Worm (Caenorhabditis elegans) whole organism, mixed stage, embryonic: ENCODE data around the gene C17B7.9.

Source experiments
- M03D4.4 ChIP-seq: sonication (generic microtip); optimal IDR thresholded peaks from 2 replicates; lab custom pipeline; 2017; ENCODE audit warnings: mild to moderate bottlenecking, missing genetic modification characterization, missing compliant biosample characterization
- bed-3 ChIP-seq: fragments of 200-800 bp; sonication (Bioruptor generic); optimal IDR thresholded peaks from 3 replicates; lab custom pipeline; 2018; ENCODE audit warnings: mild to moderate bottlenecking, missing genetic modification characterization, moderate library complexity, missing compliant biosample characterization
- blmp-1 ChIP-seq: fragments of 150-350 bp; optimal IDR thresholded peaks from 2 replicates; lab custom pipeline; 2014; ENCODE audit warnings: missing biosample characterization, missing genetic modification characterization
- ceh-39 ChIP-seq: fragments of 150-350 bp; optimal IDR thresholded peaks from 2 replicates; lab custom pipeline; 2014; ENCODE audit warnings: missing biosample characterization, missing genetic modification characterization
- ceh-43 ChIP-seq: fragments of 200-800 bp; sonication (Bioruptor generic); optimal IDR thresholded peaks from 2 replicates; lab custom pipeline; 2018; ENCODE audit warnings: mild to moderate bottlenecking, missing genetic modification characterization, moderate library complexity, missing compliant biosample characterization
- ceh-83 ChIP-seq: fragments of 200-800 bp; sonication (Bioruptor generic); optimal IDR thresholded peaks from 2 replicates; lab custom pipeline; 2018; ENCODE audit warnings: mild to moderate bottlenecking, missing genetic modification characterization, missing compliant biosample characterization
- ces-1 ChIP-seq: fragments of 150-350 bp; optimal IDR thresholded peaks from 2 replicates; lab custom pipeline; 2014; ENCODE audit warnings: missing biosample characterization, missing genetic modification reagents, missing genetic modification characterization
- cnd-1 ChIP-seq: fragments of 200-800 bp; sonication (Bioruptor generic); optimal IDR thresholded peaks from 2 replicates; lab custom pipeline; 2018; ENCODE audit warnings: mild to moderate bottlenecking, missing genetic modification characterization, missing compliant biosample characterization
- drap-1 ChIP-seq: fragments of 200-800 bp; sonication (Bioruptor generic); optimal IDR thresholded peaks from 3 replicates; lab custom pipeline; 2018; ENCODE audit warnings: mild to moderate bottlenecking, missing genetic modification characterization, missing compliant biosample characterization
- elt-1 ChIP-seq: sonication (generic microtip); optimal IDR thresholded peaks from 2 replicates; lab custom pipeline; 2017; ENCODE audit warnings: missing genetic modification characterization, mild to moderate bottlenecking, missing compliant biosample characterization, antibody characterized with exemption, moderate library complexity, borderline replicate concordance; ENCODE audit not compliant: insufficient read depth
- elt-3 ChIP-seq: fragments of 150-350 bp; optimal IDR thresholded peaks from 2 replicates; lab custom pipeline; 2014; ENCODE audit warnings: missing biosample characterization, missing genetic modification characterization
- flh-1 ChIP-seq: fragments of 200-800 bp; sonication (Bioruptor generic); optimal IDR thresholded peaks from 2 replicates; lab custom pipeline; 2018; ENCODE audit warnings: mild to moderate bottlenecking, missing genetic modification characterization, moderate library complexity, missing compliant biosample characterization
- hlh-1 ChIP-seq: fragments of 150-350 bp; optimal IDR thresholded peaks from 2 replicates; lab custom pipeline; 2014; ENCODE audit warnings: missing biosample characterization, missing genetic modification reagents, missing genetic modification characterization
- lin-13 ChIP-seq: fragments of 150-350 bp; optimal IDR thresholded peaks from 2 replicates; lab custom pipeline; 2014; ENCODE audit warnings: missing biosample characterization, missing genetic modification characterization
- lin-32 ChIP-seq: fragments of 200-800 bp; sonication (Bioruptor generic); optimal IDR thresholded peaks from 2 replicates; lab custom pipeline; 2018; ENCODE audit warnings: mild to moderate bottlenecking, missing genetic modification characterization, missing compliant biosample characterization
- lsy-2 ChIP-seq: fragments of 150-350 bp; optimal IDR thresholded peaks from 2 replicates; lab custom pipeline; 2014; ENCODE audit warnings: missing biosample characterization, missing genetic modification characterization
- mab-5 ChIP-seq: fragments of 150-350 bp; optimal IDR thresholded peaks from 2 replicates; lab custom pipeline; 2014; ENCODE audit warnings: missing biosample characterization, missing genetic modification characterization
- mep-1 ChIP-seq: fragments of 150-350 bp; optimal IDR thresholded peaks from 2 replicates; lab custom pipeline; 2017; ENCODE audit warnings: missing biosample characterization, missing genetic modification reagents, missing genetic modification characterization, inconsistent platforms
- mls-2 ChIP-seq: sonication (generic microtip); optimal IDR thresholded peaks from 2 replicates; lab custom pipeline; 2016; ENCODE audit warnings: mild to moderate bottlenecking, missing genetic modification characterization, moderate library complexity, missing compliant biosample characterization
- nhr-12 ChIP-seq: fragments of 150-350 bp; optimal IDR thresholded peaks from 2 replicates; lab custom pipeline; 2014; ENCODE audit warnings: missing biosample characterization, missing genetic modification characterization
- nhr-2 ChIP-seq: fragments of 150-350 bp; optimal IDR thresholded peaks from 2 replicates; lab custom pipeline; 2014; ENCODE audit warnings: missing biosample characterization, missing genetic modification characterization
- nhr-237 ChIP-seq: fragments of 150-350 bp; optimal IDR thresholded peaks from 2 replicates; lab custom pipeline; 2014; ENCODE audit warnings: missing biosample characterization, missing genetic modification characterization
- nhr-28 ChIP-seq: fragments of 150-350 bp; optimal IDR thresholded peaks from 2 replicates; lab custom pipeline; 2014; ENCODE audit warnings: missing biosample characterization, missing genetic modification characterization
- nhr-76 ChIP-seq: sonication (generic microtip); optimal IDR thresholded peaks from 2 replicates; lab custom pipeline; 2017; ENCODE audit warnings: missing biosample characterization, missing genetic modification characterization
- pha-4 ChIP-seq: fragments of 150-350 bp; optimal IDR thresholded peaks from 2 replicates; lab custom pipeline; 2018; ENCODE audit warnings: missing biosample characterization, missing genetic modification reagents, missing genetic modification characterization
- sem-2 ChIP-seq: fragments of 200-800 bp; sonication (Bioruptor generic); optimal IDR thresholded peaks from 2 replicates; lab custom pipeline; 2018; ENCODE audit warnings: mild to moderate bottlenecking, missing genetic modification characterization, missing compliant biosample characterization
- tbx-8 ChIP-seq: fragments of 200-800 bp; sonication (Bioruptor generic); optimal IDR thresholded peaks from 2 replicates; lab custom pipeline; 2018; ENCODE audit warnings: mild to moderate bottlenecking, missing genetic modification characterization, moderate library complexity, missing compliant biosample characterization
- unc-120 ChIP-seq: sonication (generic microtip); optimal IDR thresholded peaks from 2 replicates; lab custom pipeline; 2017; ENCODE audit warnings: missing genetic modification characterization, missing compliant biosample characterization; ENCODE audit not compliant: poor library complexity, severe bottlenecking
- unc-39 ChIP-seq: fragments of 150-350 bp; optimal IDR thresholded peaks from 2 replicates; lab custom pipeline; 2014; ENCODE audit warnings: missing biosample characterization, missing genetic modification characterization
- unc-62 ChIP-seq: fragments of 150-350 bp; optimal IDR thresholded peaks from 2 replicates; lab custom pipeline; 2014; ENCODE audit warnings: missing biosample characterization, missing genetic modification reagents, missing genetic modification characterization
- zip-8 ChIP-seq: fragments of 150-350 bp; optimal IDR thresholded peaks from 2 replicates; lab custom pipeline; 2014; ENCODE audit warnings: missing biosample characterization, missing genetic modification characterization
- ztf-11 ChIP-seq: fragments of 150-350 bp; optimal IDR thresholded peaks from 2 replicates; lab custom pipeline; 2014; ENCODE audit warnings: missing biosample characterization, missing genetic modification characterization

Gene C17B7.9

DNA sequence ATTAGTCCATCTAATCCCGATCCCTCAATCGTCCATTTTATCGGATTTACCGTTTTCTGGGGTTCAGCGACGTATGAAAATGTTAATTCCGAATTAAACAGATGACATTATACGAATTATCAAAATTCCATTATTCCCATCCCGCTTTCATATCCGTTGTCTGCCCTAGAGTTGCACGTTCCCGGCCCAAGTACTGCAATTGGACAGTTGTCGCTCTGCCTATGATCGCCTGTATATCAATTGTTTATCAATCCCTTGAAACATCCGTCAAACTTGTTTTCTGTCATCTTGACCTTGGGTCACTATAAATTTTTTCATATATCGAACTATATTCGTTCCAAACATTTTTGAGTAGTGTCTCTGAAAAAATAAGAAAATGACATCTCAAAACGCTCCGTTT lies 26.3 kb upstream of the C17B7.9 start, which contains the start of gene C04E12.5:
Gene C04E12.5 (plus strand): TSS at position 301 of the 400 bp plus-strand sequence.
- TF ChIP-seq ces-1 (GFP tag; lab: Kevin White, UChicago) (no peak), mab-5 (no peak), bed-3 (no peak), M03D4.4 (no peak), nhr-28 (tag; lab: Kevin White, UChicago) (no peak), nhr-76 (tag; lab: Kevin White, UChicago) (no peak), nhr-12 (tag; lab: Kevin White, UChicago) (no peak), hlh-1 (no peak), cnd-1 (no peak), mep-1 (tag; lab: Kevin White, UChicago) (no peak), flh-1 (no peak), unc-120 (no peak)

DNA sequence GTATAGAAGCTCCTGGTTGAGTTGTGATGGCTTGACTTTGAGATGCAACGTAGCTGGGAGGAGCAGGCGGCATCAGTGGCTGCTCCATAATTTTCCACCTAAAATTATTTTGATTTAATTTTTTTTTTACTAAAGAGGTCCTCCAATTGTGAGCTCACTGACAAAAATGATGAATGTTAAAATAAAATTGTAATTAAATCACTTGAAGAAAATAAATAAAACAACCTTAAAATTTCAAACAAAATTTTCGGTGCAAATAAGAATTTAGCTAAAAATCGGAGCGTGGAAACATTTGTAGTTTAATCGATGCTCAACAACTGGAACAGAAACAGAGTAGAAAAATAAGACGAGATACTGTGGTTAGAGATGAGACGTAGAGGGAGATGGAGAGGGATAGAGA lies 25.2 kb upstream of the C17B7.9 start, which contains the start of gene scrm-3:
Gene scrm-3 (minus strand): TSS at position 101 of the 400 bp plus-strand sequence.
- no peak for TF ChIP-seq sem-2
- no peak for TF ChIP-seq elt-1 (tag; lab: Kevin White, UChicago)
- no peak for TF ChIP-seq zip-8 (tag; lab: Kevin White, UChicago)
- TF ChIP-seq hlh-1 = no peak
- no peak for TF ChIP-seq ceh-83 (GFP tag; lab: Kevin White, UChicago)
- TF ChIP-seq lin-13 (tag; lab: Kevin White, UChicago) = no peak
- TF ChIP-seq bed-3 = no peak
- no peak for TF ChIP-seq unc-39 (tag; lab: Kevin White, UChicago)
- TF ChIP-seq flh-1 = no peak
- no peak for TF ChIP-seq ceh-43 (GFP tag; lab: Kevin White, UChicago)
- TF ChIP-seq unc-62 (GFP tag; lab: Kevin White, UChicago) = no peak
- TF ChIP-seq drap-1 (GFP tag; lab: Kevin White, UChicago) = no peak
- no peak for TF ChIP-seq mls-2 (tag; lab: Kevin White, UChicago)
- TF ChIP-seq nhr-237 = no peak
- TF ChIP-seq lsy-2 (tag; lab: Kevin White, UChicago) = no peak
- TF ChIP-seq elt-3 (tag; lab: Kevin White, UChicago) = no peak
- TF ChIP-seq ces-1 (GFP tag; lab: Kevin White, UChicago) = no peak
- TF ChIP-seq lin-32 = no peak

DNA sequence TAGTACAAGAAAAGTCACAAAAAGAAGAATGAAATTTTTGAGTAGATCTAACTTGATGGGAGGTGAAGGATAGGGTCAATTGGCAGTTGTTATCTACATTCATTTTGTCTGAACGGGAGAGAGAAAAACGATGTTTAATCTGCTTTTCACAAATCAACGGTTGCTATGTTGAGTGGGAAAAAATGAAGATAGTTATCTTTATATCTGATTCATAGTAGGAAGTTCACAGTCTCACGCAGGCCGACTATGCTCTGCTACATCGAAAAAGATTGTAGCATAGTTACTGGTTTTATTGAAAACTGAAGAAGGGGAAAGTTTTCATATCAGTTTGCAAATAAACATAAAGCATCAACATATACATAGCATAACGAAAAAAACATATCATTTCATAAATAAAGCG lies 23.6 kb upstream of the C17B7.9 start:
- no peak for TF ChIP-seq lin-13 (tag; lab: Kevin White, UChicago)
- TF ChIP-seq blmp-1 = no peak
- no peak for TF ChIP-seq pha-4 (tag; lab: Kevin White, UChicago)
- TF ChIP-seq mep-1 (tag; lab: Kevin White, UChicago) = no peak
- no peak for TF ChIP-seq flh-1
- TF ChIP-seq hlh-1 = no peak
- no peak for TF ChIP-seq mab-5
- TF ChIP-seq ceh-39 (tag; lab: Kevin White, UChicago) = no peak
- no peak for TF ChIP-seq nhr-237
- TF ChIP-seq ztf-11 (tag; lab: Kevin White, UChicago) = no peak
- no peak for TF ChIP-seq drap-1 (GFP tag; lab: Kevin White, UChicago)
- no peak for TF ChIP-seq lsy-2 (tag; lab: Kevin White, UChicago)
- TF ChIP-seq ces-1 (GFP tag; lab: Kevin White, UChicago) = no peak
- no peak for TF ChIP-seq cnd-1
- TF ChIP-seq, all 35 proteins: peak for 0

DNA sequence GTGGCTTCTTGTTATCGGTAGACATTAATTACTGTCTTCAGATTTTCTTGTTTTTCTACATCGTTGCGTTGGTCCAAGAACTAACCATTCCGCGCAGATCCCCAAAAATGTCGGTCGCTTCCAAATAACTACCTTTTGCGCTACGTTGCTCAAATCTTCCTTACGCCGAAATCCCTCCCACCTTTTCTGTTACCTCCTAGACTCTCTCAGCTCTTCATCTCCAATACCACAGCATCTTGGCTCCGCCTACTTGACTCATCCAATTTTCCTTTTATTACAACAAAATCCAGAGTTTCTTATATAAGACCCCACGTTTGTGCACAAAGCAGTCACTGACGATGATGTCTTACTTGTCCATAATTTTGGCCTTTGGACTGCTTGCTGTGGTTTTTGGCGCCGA lies 21.0 kb upstream of the C17B7.9 start, which contains the start of gene C17B7.12:
Gene C17B7.12 (plus strand): TSS at position 301 of the 400 bp plus-strand sequence.
- TF ChIP-seq pha-4 (tag; lab: Kevin White, UChicago) (no peak), elt-1 (tag; lab: Kevin White, UChicago) (no peak), bed-3 (no peak), flh-1 (no peak), ztf-11 (tag; lab: Kevin White, UChicago) (no peak), elt-3 (tag; lab: Kevin White, UChicago) (no peak), mep-1 (tag; lab: Kevin White, UChicago) (no peak), cnd-1 (no peak), nhr-237 (no peak), ceh-83 (GFP tag; lab: Kevin White, UChicago) (no peak), nhr-2 (tag; lab: Kevin White, UChicago) (no peak)

DNA sequence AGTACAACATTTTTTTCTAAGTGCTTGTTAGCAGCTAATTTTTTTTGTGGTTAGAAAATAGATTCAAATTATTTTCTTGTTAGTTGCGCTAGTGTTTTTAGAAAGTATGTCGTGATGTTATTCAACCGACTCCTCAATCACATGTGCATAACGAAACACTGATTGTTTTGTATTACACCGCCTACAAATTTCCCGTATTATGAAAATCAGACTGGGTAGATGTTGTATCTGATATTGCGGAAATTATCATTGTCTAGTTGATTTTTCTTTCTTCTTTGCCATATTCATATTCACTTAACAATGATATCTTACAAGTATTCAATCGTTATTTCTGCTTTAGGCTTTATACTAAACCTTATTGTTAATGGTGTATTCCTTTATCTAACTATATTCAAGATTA lies 19.3 kb upstream of the C17B7.9 start, which contains the start of gene str-63:
Gene str-63 (plus strand): TSS at position 301 of the 400 bp plus-strand sequence.
- TF ChIP-seq hlh-1 = no peak
- no peak for TF ChIP-seq nhr-76 (tag; lab: Kevin White, UChicago)
- no peak for TF ChIP-seq ztf-11 (tag; lab: Kevin White, UChicago)
- TF ChIP-seq lin-13 (tag; lab: Kevin White, UChicago) = no peak
- TF ChIP-seq lin-32 = no peak
- TF ChIP-seq flh-1 = no peak
- no peak for TF ChIP-seq drap-1 (GFP tag; lab: Kevin White, UChicago)
- no peak for TF ChIP-seq unc-39 (tag; lab: Kevin White, UChicago)
- TF ChIP-seq sem-2 = no peak
- TF ChIP-seq ceh-39 (tag; lab: Kevin White, UChicago) = no peak
- TF ChIP-seq elt-3 (tag; lab: Kevin White, UChicago) = no peak
- TF ChIP-seq tbx-8 = no peak
- TF ChIP-seq lsy-2 (tag; lab: Kevin White, UChicago) = no peak
